Worm (Caenorhabditis elegans) whole organism, L1 larva: ENCODE results near the gene fbxa-25.

Experiments
- fos-1 ChIP-seq: fragments of 150-350 bp; optimal IDR thresholded peaks from 2 replicates; lab custom pipeline; 2014; ENCODE audit warnings: missing biosample characterization, missing genetic modification characterization
- mef-2 ChIP-seq: fragments of 150-350 bp; optimal IDR thresholded peaks from 2 replicates; lab custom pipeline; 2014; ENCODE audit warnings: missing biosample characterization, missing genetic modification characterization
- nhr-12 ChIP-seq: sonication (generic microtip); optimal IDR thresholded peaks from 2 replicates; lab custom pipeline; 2017; ENCODE audit warnings: missing biosample characterization, missing genetic modification characterization
- nhr-237 ChIP-seq: fragments of 150-350 bp; optimal IDR thresholded peaks from 2 replicates; lab custom pipeline; 2014; ENCODE audit warnings: missing biosample characterization, missing genetic modification characterization
- pqm-1 ChIP-seq: sonication (generic microtip); optimal IDR thresholded peaks from 3 replicates; lab custom pipeline; 2017; ENCODE audit warnings: missing biosample characterization, missing genetic modification characterization
- skn-1 ChIP-seq: fragments of 150-350 bp; optimal IDR thresholded peaks from 2 replicates; lab custom pipeline; 2014; ENCODE audit warnings: missing biosample characterization, missing genetic modification characterization

- TF ChIP-seq nhr-237 (tag; lab: Kevin White, UChicago) (no peak), nhr-12 (tag; lab: Kevin White, UChicago) (no peak), fos-1 (tag; lab: Kevin White, UChicago) (no peak), mef-2 (tag; lab: Kevin White, UChicago) (no peak), pqm-1 (tag; lab: Kevin White, UChicago) (no peak), skn-1 (tag; lab: Kevin White, UChicago) (no peak)
Measured at ce11 chrIII:1391752-1392151, 42.5 kb upstream of the fbxa-25 start, which contains the start of gene pals-17.
